Worm (Caenorhabditis elegans) whole organism, L1 larva: Measurements from ENCODE around the gene sap-49.

Experiments
- blmp-1 ChIP-seq: fragments of 150-350 bp; optimal IDR thresholded peaks from 2 replicates; lab custom pipeline; 2014; ENCODE audit warnings: missing biosample characterization, missing genetic modification characterization
- ceh-88 ChIP-seq: fragments of 200-800 bp; sonication (Bioruptor generic); IDR thresholded peaks from 2 replicates; pipeline ENCODE4 v1.3.6; 2022; ENCODE audit warnings: missing genetic modification characterization, missing compliant biosample characterization
- dsc-1 ChIP-seq: sonication (generic microtip); optimal IDR thresholded peaks from 2 replicates; lab custom pipeline; 2016; ENCODE audit warnings: mild to moderate bottlenecking, missing genetic modification characterization, missing compliant biosample characterization
- mdl-1 ChIP-seq, 2 experiments: fragments of 150-350 bp; optimal IDR thresholded peaks; 2 replicates each; lab custom pipeline; 2014 to 2017; ENCODE audit warnings: missing biosample characterization in 2 of 2, missing genetic modification characterization in 2 of 2, inconsistent platforms in 1 of 2
- nhr-11 ChIP-seq: fragments of 150-350 bp; optimal IDR thresholded peaks from 2 replicates; lab custom pipeline; 2014; ENCODE audit warnings: missing biosample characterization, missing genetic modification characterization
- ztf-11 ChIP-seq, 2 experiments: sonication (generic microtip); optimal IDR thresholded peaks; 2 replicates each; lab custom pipeline; 2016 to 2017; ENCODE audit warnings: missing genetic modification characterization in 2 of 2, missing biosample characterization in 1 of 2, missing compliant biosample characterization in 1 of 2

- no peak for TF ChIP-seq dsc-1 (tag; lab: Kevin White, UChicago)
- no peak for TF ChIP-seq nhr-11 (tag; lab: Kevin White, UChicago)
- TF ChIP-seq ztf-11 (tag; optimal IDR thresholded peaks at IDR 0.05; lab: Kevin White, UChicago) = no peak
- no peak for TF ChIP-seq mdl-1 (tag; optimal IDR thresholded peaks at IDR 0.05; lab: Kevin White, UChicago)
- TF ChIP-seq ceh-88 (GFP tag; lab: Robert Waterston, UW) = no peak
- TF ChIP-seq blmp-1 (tag; lab: Kevin White, UChicago) = no peak
Measured at ce11 chrII:8037246-8037645, 1.7 kb upstream of the sap-49 start, which contains the start of gene arp-6.
